Worm (Caenorhabditis elegans) whole organism, late embryonic: Measurements from ENCODE around the gene F08G2.5.
"Not testable (repeated sequence)": the region's sequence is repeated elsewhere in the genome, so short reads cannot be mapped to it uniquely, and the experiment has no call there.

ENCODE experiments used
- ama-1 ChIP-seq: fragments of 150-350 bp; optimal IDR thresholded peaks from 2 replicates; lab custom pipeline; 2014
- fkh-10 ChIP-seq: fragments of 150-350 bp; optimal IDR thresholded peaks from 2 replicates; lab custom pipeline; 2014; ENCODE audit warnings: missing biosample characterization, missing genetic modification reagents, missing genetic modification characterization
- nfya-1 ChIP-seq: sonication (generic microtip); optimal IDR thresholded peaks from 2 replicates; lab custom pipeline; 2017; ENCODE audit warnings: missing genetic modification characterization, mild to moderate bottlenecking, missing compliant biosample characterization, antibody characterized with exemption, moderate library complexity
- pros-1 ChIP-seq: fragments of 150-350 bp; optimal IDR thresholded peaks from 2 replicates; lab custom pipeline; 2014; ENCODE audit warnings: missing biosample characterization, missing genetic modification reagents, missing genetic modification characterization
- ref-2 ChIP-seq: sonication (generic microtip); optimal IDR thresholded peaks from 2 replicates; lab custom pipeline; 2016; ENCODE audit warnings: missing genetic modification characterization, missing compliant biosample characterization
- ztf-16 ChIP-seq: sonication (generic microtip); optimal IDR thresholded peaks from 2 replicates; lab custom pipeline; 2017; ENCODE audit warnings: missing genetic modification characterization, missing compliant biosample characterization

- TF ChIP-seq fkh-10; ref-2 (tag; lab: Kevin White, UChicago); pros-1 (tag; lab: Kevin White, UChicago); nfya-1 (tag; lab: Kevin White, UChicago); ama-1 (lab: Kevin White, UChicago); ztf-16 (tag; lab: Kevin White, UChicago): not testable (repeated sequence)
Observed at ce11 chrII:13818043-13818442, 15.4 kb downstream of the F08G2.5 start, which contains the start of gene his-16.
